Fruit fly (Drosophila melanogaster): ENCODE data around the gene kni.

dm6 chr3L:20739414-20739813 is 44.2 kb upstream of the kni start, which contains the start of gene Gr77a:
- TF ChIP-seq CG8478 (optimal IDR thresholded peaks at IDR 0.05) (no peak), CTCF (optimal IDR thresholded peaks at IDR 0.05) (no peak)

Data from S2 (cell line).